Fruit fly (Drosophila melanogaster): Measurements from ENCODE around the gene yellow-f2.

The yellow-f2 gene

dm6 chr3R:12995047-12995446 is at the start of gene yellow-f2:
yellow-f2 (minus strand) TSS chr3R:12995147.
- TF ChIP-seq insv (optimal IDR thresholded peaks at IDR 0.05), result no peak
- TF ChIP-seq Sin3A (optimal IDR thresholded peaks at IDR 0.05), result no peak
- no peak for TF ChIP-seq Myc (optimal IDR thresholded peaks at IDR 0.05)
- no peak for TF ChIP-seq h (optimal IDR thresholded peaks at IDR 0.05)
- TF ChIP-seq psq (optimal IDR thresholded peaks at IDR 0.05), result no peak

- TF ChIP-seq Myc (optimal IDR thresholded peaks at IDR 0.05), result no peak
These were observed 49.5 kb upstream of the yellow-f2 start, which contains the start of gene Hsc70-2 for dm6 chr3R:13044459-13044858. Hsc70-2 (plus strand) TSS chr3R:13044759.

- TF ChIP-seq Myc (optimal IDR thresholded peaks at IDR 0.05) (no peak), h (optimal IDR thresholded peaks at IDR 0.05) (no peak), Sin3A (optimal IDR thresholded peaks at IDR 0.05) (no peak), ttk (optimal IDR thresholded peaks at IDR 0.05) (no peak), psq (optimal IDR thresholded peaks at IDR 0.05) (no peak), insv (optimal IDR thresholded peaks at IDR 0.05) (no peak)
These were observed 48.9 kb upstream of the yellow-f2 start, which contains the start of gene CG45122 for dm6 chr3R:13043857-13044256. CG45122 (plus strand) TSS chr3R:13044157.

- TF ChIP-seq ttk (optimal IDR thresholded peaks at IDR 0.05), result no peak
- TF ChIP-seq Myc (optimal IDR thresholded peaks at IDR 0.05), result no peak
- TF ChIP-seq psq (optimal IDR thresholded peaks at IDR 0.05), result no peak
- no peak for TF ChIP-seq Sin3A (optimal IDR thresholded peaks at IDR 0.05)
- no peak for TF ChIP-seq insv (optimal IDR thresholded peaks at IDR 0.05)
- TF ChIP-seq h (optimal IDR thresholded peaks at IDR 0.05), result no peak
These were observed 47.5 kb upstream of the yellow-f2 start, which contains the start of gene snk for dm6 chr3R:13042258-13043032. snk (minus strand) TSS chr3R:13042770.

- TF ChIP-seq Myc (optimal IDR thresholded peaks at IDR 0.05), result no peak
- TF ChIP-seq ttk (optimal IDR thresholded peaks at IDR 0.05), result no peak
- TF ChIP-seq insv (optimal IDR thresholded peaks at IDR 0.05), result no peak
- TF ChIP-seq psq (optimal IDR thresholded peaks at IDR 0.05), result no peak
- no peak for TF ChIP-seq Sin3A (optimal IDR thresholded peaks at IDR 0.05)
- no peak for TF ChIP-seq h (optimal IDR thresholded peaks at IDR 0.05)
These were observed 46.8 kb upstream of the yellow-f2 start, which contains the start of gene CG11670 for dm6 chr3R:13041750-13042149. CG11670 (plus strand) TSS chr3R:13042050.

- TF ChIP-seq ttk (optimal IDR thresholded peaks at IDR 0.05) (no peak), h (optimal IDR thresholded peaks at IDR 0.05) (no peak), Myc (optimal IDR thresholded peaks at IDR 0.05) (no peak), insv (optimal IDR thresholded peaks at IDR 0.05) (no peak), Sin3A (optimal IDR thresholded peaks at IDR 0.05) (no peak), psq (optimal IDR thresholded peaks at IDR 0.05) (no peak)
These were observed 44.2 kb upstream of the yellow-f2 start for dm6 chr3R:13039037-13039583.

- TF ChIP-seq psq (optimal IDR thresholded peaks at IDR 0.05), result no peak
- no peak for TF ChIP-seq Myc (optimal IDR thresholded peaks at IDR 0.05)
- TF ChIP-seq insv (optimal IDR thresholded peaks at IDR 0.05), result no peak
- TF ChIP-seq Sin3A (optimal IDR thresholded peaks at IDR 0.05), result no peak
- TF ChIP-seq ttk (optimal IDR thresholded peaks at IDR 0.05), result no peak
- TF ChIP-seq h (optimal IDR thresholded peaks at IDR 0.05), result no peak
These were observed 43.1 kb upstream of the yellow-f2 start, which contains the start of gene CG11668 for dm6 chr3R:13038075-13038474. CG11668 (plus strand) TSS chr3R:13038375.

- TF ChIP-seq h (optimal IDR thresholded peaks at IDR 0.05) (no peak), insv (optimal IDR thresholded peaks at IDR 0.05) (no peak), Sin3A (optimal IDR thresholded peaks at IDR 0.05) (no peak), psq (optimal IDR thresholded peaks at IDR 0.05) (no peak), ttk (optimal IDR thresholded peaks at IDR 0.05) (no peak), Myc (optimal IDR thresholded peaks at IDR 0.05) (no peak)
These were observed 41.1 kb upstream of the yellow-f2 start for dm6 chr3R:13036064-13036463.

dm6 chr3R:13033670-13034069 is 38.7 kb upstream of the yellow-f2 start:
- no peak for TF ChIP-seq psq (optimal IDR thresholded peaks at IDR 0.05)
- TF ChIP-seq ttk (optimal IDR thresholded peaks at IDR 0.05), result no peak
- TF ChIP-seq Myc (optimal IDR thresholded peaks at IDR 0.05), result no peak
- no peak for TF ChIP-seq Sin3A (optimal IDR thresholded peaks at IDR 0.05)
- TF ChIP-seq h (optimal IDR thresholded peaks at IDR 0.05), result no peak
- TF ChIP-seq insv (optimal IDR thresholded peaks at IDR 0.05), result no peak

dm6 chr3R:13032975-13033445 is 38.1 kb upstream of the yellow-f2 start:
- no peak for TF ChIP-seq Sin3A (optimal IDR thresholded peaks at IDR 0.05)
- no peak for TF ChIP-seq ttk (optimal IDR thresholded peaks at IDR 0.05)
- TF ChIP-seq h (optimal IDR thresholded peaks at IDR 0.05), result no peak
- TF ChIP-seq insv (optimal IDR thresholded peaks at IDR 0.05), result no peak
- TF ChIP-seq psq (optimal IDR thresholded peaks at IDR 0.05), result no peak
- no peak for TF ChIP-seq Myc (optimal IDR thresholded peaks at IDR 0.05)

- TF ChIP-seq Myc (optimal IDR thresholded peaks at IDR 0.05), result no peak
- no peak for TF ChIP-seq insv (optimal IDR thresholded peaks at IDR 0.05)
- no peak for TF ChIP-seq Sin3A (optimal IDR thresholded peaks at IDR 0.05)
- no peak for TF ChIP-seq h (optimal IDR thresholded peaks at IDR 0.05)
- TF ChIP-seq ttk (optimal IDR thresholded peaks at IDR 0.05), result no peak
- TF ChIP-seq psq (optimal IDR thresholded peaks at IDR 0.05), result no peak
These were observed 37.4 kb upstream of the yellow-f2 start, which contains the start of gene ry for dm6 chr3R:13032323-13032722. ry (plus strand) TSS chr3R:13032528.
